Worm (Caenorhabditis elegans) whole organism, young adult: ENCODE measurements around the gene ZC518.8.
A peak's percentile ranks its signal among the peaks of the same experiment; 100 is the strongest.

Source experiments
- F22D6.2 ChIP-seq: sonication (generic microtip); optimal IDR thresholded peaks from 2 replicates; lab custom pipeline; 2016; ENCODE audit warnings: mild to moderate bottlenecking, missing genetic modification characterization, missing compliant biosample characterization
- F57A8.1 ChIP-seq: fragments of 200-800 bp; sonication (Bioruptor generic); optimal IDR thresholded peaks from 2 replicates; lab custom pipeline; 2018; ENCODE audit warnings: mild to moderate bottlenecking, missing genetic modification characterization, moderate library complexity, missing compliant biosample characterization
- T26A5.8 ChIP-seq: sonication (generic microtip); optimal IDR thresholded peaks from 2 replicates; lab custom pipeline; 2016; ENCODE audit warnings: missing genetic modification characterization, missing compliant biosample characterization
- Y56A3A.18 ChIP-seq: fragments of 200-800 bp; sonication (Bioruptor generic); IDR thresholded peaks from 2 replicates; pipeline ENCODE4 v1.3.6; 2022; ENCODE audit warnings: missing genetic modification reagents, missing genetic modification characterization, missing compliant biosample characterization
- Y79H2A.3 ChIP-seq: fragments of 200-800 bp; sonication (Bioruptor generic); conservative IDR thresholded peaks from 2 replicates; pipeline ENCODE4 v1.3.6; 2022; ENCODE audit warnings: missing genetic modification reagents, missing genetic modification characterization, missing compliant biosample characterization
- ceh-100 ChIP-seq: fragments of 200-800 bp; sonication (Bioruptor generic); IDR thresholded peaks from 2 replicates; pipeline ENCODE4 v1.3.6; 2022; ENCODE audit warnings: missing genetic modification reagents, missing genetic modification characterization, missing compliant biosample characterization
- die-1 ChIP-seq: sonication (generic microtip); optimal IDR thresholded peaks from 2 replicates; lab custom pipeline; 2016; ENCODE audit warnings: missing genotype, mild to moderate bottlenecking, missing genetic modification characterization, missing compliant biosample characterization
- lin-54 ChIP-seq: fragments of 200-800 bp; sonication (Bioruptor generic); optimal IDR thresholded peaks from 2 replicates; lab custom pipeline; 2018; ENCODE audit warnings: mild to moderate bottlenecking, missing genetic modification characterization, missing compliant biosample characterization
- lir-1 ChIP-seq: fragments of 200-800 bp; sonication (Bioruptor generic); conservative IDR thresholded peaks from 2 replicates; pipeline ENCODE4 v1.3.6; 2022; ENCODE audit warnings: missing genetic modification reagents, missing genetic modification characterization, missing compliant biosample characterization
- nhr-90 ChIP-seq: sonication (generic microtip); optimal IDR thresholded peaks from 2 replicates; lab custom pipeline; 2016; ENCODE audit warnings: missing genotype, mild to moderate bottlenecking, missing genetic modification characterization, missing compliant biosample characterization
- snpc-1.1 ChIP-seq: sonication (generic microtip); optimal IDR thresholded peaks from 2 replicates; lab custom pipeline; 2017; ENCODE audit warnings: missing genetic modification characterization, mild to moderate bottlenecking, missing compliant biosample characterization, antibody characterized with exemption, moderate library complexity, missing genotype, missing genetic modification reagents; ENCODE audit not compliant: insufficient read depth
- snpc-4 ChIP-seq, 5 experiments: fragments of 150-350 bp in 1 of 5; sonication (generic microtip) in 4 of 5; optimal IDR thresholded peaks; 2 replicates each; lab custom pipeline; 2014 to 2018; ENCODE audit warnings: missing genetic modification characterization in 5 of 5, missing biosample characterization in 3 of 5, antibody characterized with exemption in 2 of 5, mild to moderate bottlenecking in 2 of 5, missing compliant biosample characterization in 2 of 5, missing genotype in 2 of 5, moderate library complexity in 2 of 5, missing genetic modification reagents in 1 of 5

DNA sequence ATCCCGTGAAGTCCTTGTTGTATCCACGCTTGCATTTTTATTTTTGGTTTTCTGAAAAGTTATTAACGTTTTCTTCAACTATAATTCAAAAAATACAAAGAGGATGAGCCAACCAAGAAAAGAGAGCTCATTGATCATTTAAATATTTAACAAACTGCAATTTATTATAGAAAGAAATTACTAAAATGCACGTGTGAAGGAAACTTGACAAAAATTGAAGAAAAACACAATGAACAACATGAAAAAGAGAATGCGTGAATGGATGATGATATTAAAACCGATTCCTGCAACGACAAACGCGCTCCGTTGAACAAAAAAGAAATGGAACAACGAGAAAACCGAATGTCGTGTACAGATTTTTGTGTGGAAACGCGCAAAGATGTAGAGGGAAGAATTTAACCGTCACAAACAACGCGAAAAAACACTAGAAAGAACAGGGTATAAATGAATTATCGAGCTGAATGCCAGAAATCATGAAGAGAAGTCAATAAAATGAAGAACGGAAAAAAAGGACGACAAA is 30.8 kb downstream of the ZC518.8 start, which contains the start of gene ufd-1:
- TF ChIP-seq F22D6.2 (no peak), ceh-100 (GFP tag; lab: Robert Waterston, UW) (no peak), snpc-1.1 (tag; lab: Kevin White, UChicago) (no peak), snpc-4 (GFP tag; optimal IDR thresholded peaks at IDR 0.05; lab: Kevin White, UChicago) (no peak), snpc-4 (tag; optimal IDR thresholded peaks at IDR 0.05; lab: Kevin White, UChicago) (peak in 1 of 4 experiments; percentile 30), lir-1 (GFP tag; lab: Robert Waterston, UW) (no peak), T26A5.8 (no peak), Y79H2A.3 (0 out of 2 replicates have a peak, but pooled peaks have one; percentile 19), F57A8.1 (GFP tag; lab: Kevin White, UChicago) (no peak), nhr-90 (no peak), lin-54 (GFP tag; lab: Kevin White, UChicago) (peak; percentile 2), Y56A3A.18 (no peak), die-1 (tag; lab: Kevin White, UChicago) (no peak)
